Worm (Caenorhabditis elegans) whole organism, L4/young adult: ENCODE measurements around the gene acp-2.

Experiments
- W03F9.2 ChIP-seq: fragments of 150-350 bp; optimal IDR thresholded peaks from 2 replicates; lab custom pipeline; 2014; ENCODE audit warnings: missing biosample characterization, missing genetic modification characterization
- dao-5 ChIP-seq: sonication (generic microtip); optimal IDR thresholded peaks from 2 replicates; lab custom pipeline; 2016; ENCODE audit warnings: missing genotype, missing genetic modification characterization, moderate library complexity, missing compliant biosample characterization
- him-1 ChIP-seq: sonication (generic microtip); optimal IDR thresholded peaks from 2 replicates; lab custom pipeline; 2016; ENCODE audit warnings: missing genotype, missing genetic modification reagents, missing genetic modification characterization, missing compliant biosample characterization

ce11 chrII:8464448-8464898 lies 32.6 kb upstream of the acp-2 start, which contains the start of gene fars-3:
- TF ChIP-seq W03F9.2 (tag; lab: Kevin White, UChicago) (peak; percentile 48), him-1 (tag; lab: Kevin White, UChicago) (no peak), dao-5 (tag; lab: Kevin White, UChicago) (no peak)
